Worm (Caenorhabditis elegans): ENCODE results near the gene acp-4.

DNA sequence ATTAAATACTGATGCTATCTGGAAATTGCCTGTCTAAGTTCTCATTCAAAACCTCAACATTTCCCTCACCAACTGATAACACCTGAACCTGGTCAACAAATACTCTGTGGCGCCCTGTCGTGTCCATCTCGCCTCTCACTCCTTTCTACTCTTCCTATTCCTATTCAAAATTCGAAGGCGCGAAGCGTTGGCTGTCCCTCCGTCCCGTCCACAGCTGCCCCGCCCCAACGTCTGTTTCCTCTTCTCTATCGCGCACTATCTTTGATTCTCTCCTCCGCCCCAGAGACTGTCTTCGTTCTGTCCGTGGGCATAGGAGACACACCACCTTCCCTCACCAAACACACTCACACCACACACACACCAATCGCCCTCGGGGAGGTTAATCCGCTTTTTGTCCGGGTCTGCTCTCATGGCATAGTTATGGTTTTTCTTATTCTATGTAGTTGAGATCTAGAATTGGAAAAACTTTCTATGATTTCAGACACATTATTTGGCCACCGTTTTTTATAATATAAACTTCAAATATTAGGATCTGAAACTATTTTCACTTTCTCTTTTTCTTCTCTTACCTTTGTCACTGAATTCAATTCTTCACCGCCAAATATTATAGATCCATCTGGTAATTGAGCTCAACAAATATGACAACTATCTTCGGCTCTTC, 22.7 kb downstream of the acp-4 start, which contains the start of gene efl-3:
- TF ChIP-seq fkh-3 (tag; optimal IDR thresholded peaks at IDR 0.05) (no peak), hmg-1.2 (GFP tag; IDR thresholded peaks at IDR 0.05) (no peak), cebp-1 (GFP tag; IDR thresholded peaks at IDR 0.05) (no peak), cebp-1 (tag; optimal IDR thresholded peaks at IDR 0.05) (no peak), ceh-100 (GFP tag; IDR thresholded peaks at IDR 0.05) (no peak)
